Worm (Caenorhabditis elegans) whole organism, L4 larva: ENCODE results near the gene ddp-1.

ENCODE experiments used
- D1046.2 ChIP-seq: fragments of 200-800 bp; sonication (Bioruptor generic); IDR thresholded peaks from 2 replicates; pipeline ENCODE4 v1.3.6; 2022; ENCODE audit warnings: missing genetic modification characterization, missing compliant biosample characterization
- F10B5.3 ChIP-seq: sonication (generic microtip); optimal IDR thresholded peaks from 2 replicates; lab custom pipeline; 2016; ENCODE audit warnings: mild to moderate bottlenecking, missing genetic modification characterization, missing compliant biosample characterization
- F26F4.8 ChIP-seq: fragments of 200-800 bp; sonication (Bioruptor generic); conservative IDR thresholded peaks from 2 replicates; pipeline ENCODE4 v1.3.6; 2022; ENCODE audit warnings: missing genetic modification characterization, missing compliant biosample characterization
- F44E2.7 ChIP-seq: fragments of 200-800 bp; sonication (Bioruptor generic); IDR thresholded peaks from 2 replicates; pipeline ENCODE4 v2.1.2; 2022; ENCODE audit warnings: missing genetic modification characterization, missing compliant biosample characterization
- R02D3.7 ChIP-seq: fragments of 150-350 bp; sonication (generic microtip); optimal IDR thresholded peaks from 3 replicates; lab custom pipeline; 2014; ENCODE audit warnings: missing biosample characterization, missing genetic modification characterization
- Y75B8A.6 ChIP-seq: fragments of 200-800 bp; sonication (Bioruptor generic); IDR thresholded peaks from 2 replicates; pipeline ENCODE4 v1.3.6; 2022; ENCODE audit warnings: missing genetic modification reagents, missing genetic modification characterization, missing compliant biosample characterization
- ZK546.5 ChIP-seq, 2 experiments: sonication (generic microtip); optimal IDR thresholded peaks; 2 replicates each; lab custom pipeline; 2017; ENCODE audit warnings: missing biosample characterization in 2 of 2, missing genetic modification characterization in 2 of 2
- aha-1 ChIP-seq: fragments of 150-350 bp; peaks from one replicate; lab custom pipeline; 2014; ENCODE audit warnings: missing biosample characterization, missing genetic modification characterization
- aly-2 ChIP-seq: sonication (generic microtip); optimal IDR thresholded peaks from 2 replicates; lab custom pipeline; 2018; ENCODE audit warnings: missing biosample characterization, missing genetic modification characterization
- arid-1 ChIP-seq: fragments of 200-800 bp; sonication (Bioruptor generic); conservative IDR thresholded peaks from 2 replicates; pipeline ENCODE4 v1.3.6; 2022; ENCODE audit warnings: missing genetic modification reagents, missing genetic modification characterization, missing compliant biosample characterization
- ceh-20 ChIP-seq: fragments of 200-800 bp; sonication (Bioruptor generic); IDR thresholded peaks from 2 replicates; pipeline ENCODE4 v1.3.6; 2022; ENCODE audit warnings: missing genetic modification reagents, missing genetic modification characterization, missing compliant biosample characterization
- ceh-28 ChIP-seq: fragments of 150-350 bp; optimal IDR thresholded peaks from 2 replicates; lab custom pipeline; 2014; ENCODE audit warnings: missing biosample characterization, missing genetic modification reagents, missing genetic modification characterization
- ceh-44 ChIP-seq: fragments of 200-800 bp; sonication (Bioruptor generic); IDR thresholded peaks from 2 replicates; pipeline ENCODE4 v1.3.6; 2022; ENCODE audit warnings: missing genetic modification reagents, missing genetic modification characterization, missing compliant biosample characterization
- ceh-82 ChIP-seq: sonication (generic microtip); optimal IDR thresholded peaks from 2 replicates; lab custom pipeline; 2017; ENCODE audit warnings: missing biosample characterization, missing genetic modification characterization
- daf-19 ChIP-seq: fragments of 200-800 bp; sonication (Bioruptor generic); conservative IDR thresholded peaks from 2 replicates; pipeline ENCODE4 v1.3.6; 2022; ENCODE audit warnings: missing genetic modification characterization, missing compliant biosample characterization
- daf-8 ChIP-seq: fragments of 200-800 bp; sonication (Bioruptor generic); IDR thresholded peaks from 2 replicates; pipeline ENCODE4 v1.3.6; 2022; ENCODE audit warnings: missing genetic modification characterization, missing compliant biosample characterization
- dmd-9 ChIP-seq: fragments of 200-800 bp; sonication (Bioruptor generic); IDR thresholded peaks from 2 replicates; pipeline ENCODE4 v1.3.6; 2022; ENCODE audit warnings: missing genetic modification reagents, missing genetic modification characterization, missing compliant biosample characterization
- egl-27 ChIP-seq: sonication (generic microtip); optimal IDR thresholded peaks from 3 replicates; lab custom pipeline; 2017; ENCODE audit warnings: missing biosample characterization, missing genetic modification reagents, missing genetic modification characterization
- egl-43 ChIP-seq: fragments of 200-800 bp; sonication (Bioruptor generic); IDR thresholded peaks from 2 replicates; pipeline ENCODE4 v1.3.6; 2022; ENCODE audit warnings: missing genetic modification reagents, missing genetic modification characterization, missing compliant biosample characterization
- fkh-10 ChIP-seq: fragments of 150-350 bp; optimal IDR thresholded peaks from 2 replicates; lab custom pipeline; 2014; ENCODE audit warnings: missing biosample characterization, missing genetic modification reagents, missing genetic modification characterization
- gei-8 ChIP-seq: fragments of 200-800 bp; sonication (Bioruptor generic); optimal IDR thresholded peaks from 2 replicates; lab custom pipeline; 2018; ENCODE audit warnings: mild to moderate bottlenecking, missing genetic modification characterization, missing compliant biosample characterization
- hlh-11 ChIP-seq: fragments of 200-800 bp; sonication (Bioruptor generic); optimal IDR thresholded peaks from 2 replicates; lab custom pipeline; 2018; ENCODE audit warnings: mild to moderate bottlenecking, missing genetic modification characterization, missing compliant biosample characterization
- hlh-30 ChIP-seq: sonication (generic microtip); optimal IDR thresholded peaks from 2 replicates; lab custom pipeline; 2017; ENCODE audit warnings: antibody characterized with exemption, mild to moderate bottlenecking, missing genetic modification characterization, missing compliant biosample characterization; ENCODE audit not compliant: insufficient read depth
- hmg-1.1 ChIP-seq: fragments of 200-800 bp; sonication (Bioruptor generic); IDR thresholded peaks from 2 replicates; pipeline ENCODE4 v1.3.6; 2022; ENCODE audit warnings: missing genetic modification reagents, missing genetic modification characterization, missing compliant biosample characterization
- jun-1 ChIP-seq: fragments of 150-350 bp; optimal IDR thresholded peaks from 2 replicates; lab custom pipeline; 2014; ENCODE audit warnings: missing biosample characterization, missing genetic modification reagents, missing genetic modification characterization
- lin-13 ChIP-seq: fragments of 150-350 bp; optimal IDR thresholded peaks from 2 replicates; lab custom pipeline; 2014; ENCODE audit warnings: missing biosample characterization, missing genetic modification reagents, missing genetic modification characterization
- lin-15B ChIP-seq: fragments of 150-350 bp; sonication (generic microtip); optimal IDR thresholded peaks from 3 replicates; lab custom pipeline; 2014; ENCODE audit warnings: missing biosample characterization, missing genetic modification characterization
- lin-38 ChIP-seq: fragments of 200-800 bp; sonication (Bioruptor generic); IDR thresholded peaks from 2 replicates; pipeline ENCODE4 v1.3.6; 2022; ENCODE audit warnings: missing genetic modification reagents, missing genetic modification characterization, missing compliant biosample characterization
- lir-3 ChIP-seq: sonication (generic microtip); optimal IDR thresholded peaks from 2 replicates; lab custom pipeline; 2016; ENCODE audit warnings: mild to moderate bottlenecking, missing genetic modification characterization, missing compliant biosample characterization
- madf-9 ChIP-seq: fragments of 200-800 bp; sonication (Bioruptor generic); conservative IDR thresholded peaks from 2 replicates; pipeline ENCODE4 v1.3.6; 2022; ENCODE audit warnings: missing genetic modification reagents, missing genetic modification characterization, missing compliant biosample characterization
- mdl-1 ChIP-seq, 2 experiments: fragments of 150-350 bp in 1 of 2; sonication (generic microtip) in 1 of 2; optimal IDR thresholded peaks; 2 replicates each; lab custom pipeline; 2014 to 2017; ENCODE audit warnings: missing biosample characterization in 2 of 2, missing genetic modification characterization in 2 of 2
- mdt-29 ChIP-seq: fragments of 200-800 bp; sonication (Bioruptor generic); IDR thresholded peaks from 2 replicates; pipeline ENCODE4 v1.3.6; 2022; ENCODE audit warnings: missing genetic modification reagents, missing genetic modification characterization, missing compliant biosample characterization
- mep-1 ChIP-seq: fragments of 150-350 bp; sonication (generic microtip); optimal IDR thresholded peaks from 3 replicates; lab custom pipeline; 2014; ENCODE audit warnings: missing biosample characterization, missing genetic modification characterization
- nhr-25 ChIP-seq: sonication (generic microtip); optimal IDR thresholded peaks from 2 replicates; lab custom pipeline; 2017; ENCODE audit warnings: missing genetic modification characterization, mild to moderate bottlenecking, missing compliant biosample characterization, antibody characterized with exemption, moderate library complexity, borderline replicate concordance; ENCODE audit not compliant: insufficient read depth
- nhr-28 ChIP-seq: fragments of 150-350 bp; optimal IDR thresholded peaks from 2 replicates; lab custom pipeline; 2014; ENCODE audit warnings: missing biosample characterization, missing genetic modification characterization
- nhr-6 ChIP-seq: fragments of 150-350 bp; optimal IDR thresholded peaks from 2 replicates; lab custom pipeline; 2014; ENCODE audit warnings: missing biosample characterization, missing genetic modification characterization
- php-3 ChIP-seq: fragments of 200-800 bp; sonication (Bioruptor generic); IDR thresholded peaks from 2 replicates; pipeline ENCODE4 v1.3.6; 2022; ENCODE audit warnings: missing genetic modification reagents, missing genetic modification characterization, missing compliant biosample characterization
- set-16 ChIP-seq: fragments of 200-800 bp; sonication (Bioruptor generic); IDR thresholded peaks from 2 replicates; pipeline ENCODE4 v1.3.6; 2022; ENCODE audit warnings: missing genetic modification reagents, missing genetic modification characterization, missing compliant biosample characterization
- snpc-1.2 ChIP-seq: fragments of 200-800 bp; sonication (Bioruptor generic); IDR thresholded peaks from 2 replicates; pipeline ENCODE4 v1.3.6; 2022; ENCODE audit warnings: missing genetic modification reagents, missing genetic modification characterization, missing compliant biosample characterization
- unc-62 ChIP-seq, 3 experiments: fragments of 150-350 bp in 1 of 3; sonication (generic microtip); optimal IDR thresholded peaks in 2 of 3; peaks in 1 of 3; 1 replicate in 1 of 3; 2 replicates in 2 of 3; lab custom pipeline; 2014 to 2017; ENCODE audit warnings: missing biosample characterization in 3 of 3, missing genetic modification characterization in 3 of 3, missing genetic modification reagents in 3 of 3, missing genotype in 1 of 3
- ztf-11 ChIP-seq: fragments of 150-350 bp; optimal IDR thresholded peaks from 2 replicates; lab custom pipeline; 2014; ENCODE audit warnings: missing biosample characterization, missing genetic modification characterization

The ddp-1 gene

ce11 chrIII:1852126-1852717 is 7.5 kb upstream of the ddp-1 start:
- TF ChIP-seq ceh-82 (no peak), set-16 (GFP tag; lab: Robert Waterston, UW) (peak; percentile 77; the same call in 1 of the 2 replicates), ceh-28 (peak; percentile 68), mep-1 (tag; lab: Kevin White, UChicago) (no peak)

DNA sequence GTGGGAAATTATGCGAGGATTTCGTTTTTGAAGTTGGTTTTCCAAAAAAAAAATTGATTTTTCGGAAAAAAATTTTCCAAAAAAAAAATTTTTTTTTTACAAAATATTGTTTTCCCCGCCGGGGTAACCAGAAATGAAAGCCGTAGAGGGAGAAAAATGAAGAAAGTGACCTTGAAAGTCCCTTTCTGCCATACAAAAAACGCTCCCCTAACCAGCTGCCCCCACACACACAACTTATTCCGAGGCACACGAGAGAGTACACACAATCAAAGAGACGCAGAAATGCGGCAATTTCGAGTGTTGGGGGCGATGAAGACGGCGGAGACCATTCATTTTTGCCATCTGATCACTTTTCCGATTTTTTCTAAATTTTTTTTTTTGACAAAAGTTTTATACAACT is 5.7 kb upstream of the ddp-1 start:
- TF ChIP-seq aly-2 (tag; lab: Kevin White, UChicago) = no peak
- no peak for TF ChIP-seq R02D3.7
- no peak for TF ChIP-seq ztf-11 (tag; lab: Kevin White, UChicago)
- no peak for TF ChIP-seq lir-3 (tag; lab: Kevin White, UChicago)
- TF ChIP-seq arid-1 (GFP tag; lab: Robert Waterston, UW) = no peak
- no peak for TF ChIP-seq jun-1
- peak; percentile 13 for TF ChIP-seq mep-1 (tag; lab: Kevin White, UChicago)
- TF ChIP-seq egl-43 (GFP tag; lab: Robert Waterston, UW) = no peak
- no peak for TF ChIP-seq nhr-6
- TF ChIP-seq dmd-9 (GFP tag; lab: Robert Waterston, UW) = no peak
- no peak for TF ChIP-seq php-3
- TF ChIP-seq Y75B8A.6 (GFP tag; lab: Robert Waterston, UW) = no peak
- TF ChIP-seq lin-13 (GFP tag; lab: Kevin White, UChicago) = no peak
- TF ChIP-seq F26F4.8 (GFP tag; lab: Robert Waterston, UW) = no peak
- no peak for TF ChIP-seq ceh-20
- TF ChIP-seq gei-8 (GFP tag; lab: Kevin White, UChicago) = no peak
- peak; percentile 47; the same call in 1 of the 2 replicates for TF ChIP-seq hmg-1.1
- no peak for TF ChIP-seq fkh-10 (GFP tag; lab: Kevin White, UChicago)
- TF ChIP-seq hlh-11 (tag; lab: Kevin White, UChicago) = peak; percentile 29
- TF ChIP-seq F10B5.3 (tag; lab: Kevin White, UChicago) = no peak
- TF ChIP-seq daf-8 (GFP tag; lab: Robert Waterston, UW) = no peak
- TF ChIP-seq F44E2.7 (GFP tag; lab: Robert Waterston, UW) = no peak
- no peak for TF ChIP-seq snpc-1.2
- peak; percentile 4 for TF ChIP-seq aha-1 (tag; lab: Kevin White, UChicago)
- peak; percentile 8 for TF ChIP-seq hlh-30 (tag; lab: Kevin White, UChicago)
- TF ChIP-seq ZK546.5 (tag; optimal IDR thresholded peaks at IDR 0.05; lab: Kevin White, UChicago) = no peak
- TF ChIP-seq lin-38 (GFP tag; lab: Robert Waterston, UW) = no peak
- TF ChIP-seq mdl-1 (tag; optimal IDR thresholded peaks at IDR 0.05; lab: Kevin White, UChicago) = no peak
- TF ChIP-seq nhr-25 (tag; lab: Kevin White, UChicago) = peak; percentile 3
- no peak for TF ChIP-seq D1046.2 (GFP tag; lab: Robert Waterston, UW)
- no peak for TF ChIP-seq madf-9
- no peak for TF ChIP-seq daf-19 (GFP tag; lab: Robert Waterston, UW)
- no peak for TF ChIP-seq mdt-29 (GFP tag; lab: Robert Waterston, UW)
- TF ChIP-seq lin-15B = no peak
- no peak for TF ChIP-seq ceh-44 (GFP tag; lab: Robert Waterston, UW)
- TF ChIP-seq nhr-28 (tag; lab: Kevin White, UChicago) = peak; percentile 31

DNA sequence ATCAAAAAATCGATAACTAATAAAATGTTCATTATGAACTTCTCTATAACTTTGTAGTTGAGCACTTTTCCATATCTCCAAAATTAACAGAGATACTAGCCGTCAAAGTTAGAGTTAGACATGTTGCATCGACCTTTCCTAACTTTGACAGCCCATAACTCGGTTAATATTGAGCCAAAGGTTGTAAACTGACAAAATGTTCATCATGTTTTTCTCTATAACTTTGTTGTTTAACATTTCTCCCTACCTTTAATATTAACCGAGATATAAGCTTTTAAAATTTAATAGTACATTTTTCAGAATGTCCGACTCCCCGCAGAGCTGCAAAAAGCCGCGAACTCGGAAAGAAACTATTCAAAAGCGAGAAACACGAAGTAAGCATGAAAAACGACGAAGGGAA is 4.6 kb upstream of the ddp-1 start, which contains the start of gene hlh-33:
TSS of gene hlh-33 (plus strand) at position 301 of the 400 bp plus-strand sequence.
- TF ChIP-seq unc-62 (GFP tag; optimal IDR thresholded peaks at IDR 0.05 in 1 of 2; lab: Kevin White, UChicago) (peak in 1 of 2 experiments; percentile 51), unc-62 (tag; optimal IDR thresholded peaks at IDR 0.05; lab: Kevin White, UChicago) (no peak), egl-27 (tag; lab: Kevin White, UChicago) (no peak)
